Worm (Caenorhabditis elegans): ENCODE results near the gene ttr-23.

ce11 chrV:10557676-10558075 is 32.0 kb downstream of the ttr-23 start, which contains the start of gene best-14:
- no peak for TF ChIP-seq lin-39 (tag; optimal IDR thresholded peaks at IDR 0.05)
- TF ChIP-seq dpl-1 (GFP tag; optimal IDR thresholded peaks at IDR 0.05), result no peak
- no peak for TF ChIP-seq egl-27 (tag; optimal IDR thresholded peaks at IDR 0.05)
- no peak for TF ChIP-seq alr-1 (tag; optimal IDR thresholded peaks at IDR 0.05; ENCODE audit: borderline replicate concordance)
- TF ChIP-seq sptf-1 (tag; optimal IDR thresholded peaks at IDR 0.05), result no peak
- TF ChIP-seq tbx-2 (tag; optimal IDR thresholded peaks at IDR 0.05), result no peak
- TF ChIP-seq blmp-1 (tag; optimal IDR thresholded peaks at IDR 0.05), result peak; percentile 64
